Fruit fly (Drosophila melanogaster) whole organism, larva: ENCODE results near the gene CG5715.
A peak's percentile ranks its signal among the peaks of the same experiment; 100 is the strongest.

Experiments used
- noc ChIP-seq: fragments of 200-800 bp; sonication (Bioruptor generic); optimal IDR thresholded peaks from 3 replicates; lab custom pipeline; 2019; ENCODE audit warnings: missing biosample characterization, mild to moderate bottlenecking, missing genetic modification characterization, moderate library complexity

CG5715 gene

dm6 chr3R:24295556-24296465 is 1.6 kb upstream of the CG5715 start:
- TF ChIP-seq noc: peak; percentile 84

dm6 chr3R:24294784-24295555 is 771 bp upstream of the CG5715 start, which contains the start of gene crb:
crb (plus strand) TSS chr3R:24295078.
- TF ChIP-seq noc: no peak

dm6 chr3R:24293171-24293570 is 1.0 kb downstream of the CG5715 start:
- no peak for TF ChIP-seq noc

- TF ChIP-seq noc: peak; percentile 50
These were observed 4.3 kb downstream of the CG5715 start, which contains the start of the genes CG34290 and Uck for dm6 chr3R:24289768-24290349. CG34290 (minus strand) TSS chr3R:24289818. Uck (plus strand) TSS chr3R:24290172.

DNA sequence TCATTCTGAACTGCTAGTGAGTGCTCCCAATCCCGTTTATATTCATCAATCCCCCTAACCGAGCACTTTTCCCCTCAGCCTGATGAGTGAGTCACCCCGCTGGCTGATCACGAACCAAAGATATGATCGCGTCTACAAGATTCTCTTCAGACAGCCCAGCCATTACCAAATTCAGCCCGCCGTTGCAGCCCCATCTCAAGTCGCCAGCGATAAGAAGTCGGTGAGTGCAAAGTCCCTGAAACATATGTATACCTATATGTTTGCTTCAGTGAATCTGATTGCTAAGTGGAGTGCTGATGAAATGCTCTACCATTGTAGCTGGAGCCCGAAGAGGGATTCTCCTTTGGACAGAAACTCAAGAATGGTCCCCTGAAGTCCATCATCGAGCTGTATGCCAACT is 7.0 kb downstream of the CG5715 start:
- no peak for TF ChIP-seq noc

dm6 chr3R:24285423-24285822 is 8.8 kb downstream of the CG5715 start:
- TF ChIP-seq noc: no peak

- TF ChIP-seq noc: no peak
These were observed 10.0 kb downstream of the CG5715 start for dm6 chr3R:24284164-24284563.

- no peak for TF ChIP-seq noc
These were observed 10.6 kb downstream of the CG5715 start, which contains the start of gene CG6356 for dm6 chr3R:24283582-24284085. CG6356 (plus strand) TSS chr3R:24283955.

- TF ChIP-seq noc: no peak
These were observed 11.5 kb downstream of the CG5715 start for dm6 chr3R:24282567-24283324.

DNA sequence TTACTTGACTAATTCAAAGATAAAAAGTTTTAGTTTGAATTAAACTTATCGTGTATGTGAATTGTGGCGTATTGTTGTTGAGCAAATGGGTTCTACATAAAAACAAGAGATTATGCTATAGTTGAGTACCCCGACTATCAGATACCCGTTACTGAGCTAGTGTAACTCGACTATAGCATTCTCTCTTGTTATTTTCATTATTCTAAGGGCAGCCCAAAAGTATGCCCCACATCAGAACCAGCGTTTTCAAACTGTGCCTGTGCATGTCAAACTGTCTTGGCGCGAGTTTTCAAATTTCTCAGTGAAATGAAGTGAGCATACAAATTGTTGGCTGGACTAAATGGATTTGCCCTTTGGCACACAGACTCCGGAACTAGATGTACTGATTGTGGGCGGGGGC is 14.9 kb downstream of the CG5715 start, which contains the start of gene shps:
Gene shps (plus strand): TSS at position 282 of the 400 bp plus-strand sequence.
- TF ChIP-seq noc: no peak

DNA sequence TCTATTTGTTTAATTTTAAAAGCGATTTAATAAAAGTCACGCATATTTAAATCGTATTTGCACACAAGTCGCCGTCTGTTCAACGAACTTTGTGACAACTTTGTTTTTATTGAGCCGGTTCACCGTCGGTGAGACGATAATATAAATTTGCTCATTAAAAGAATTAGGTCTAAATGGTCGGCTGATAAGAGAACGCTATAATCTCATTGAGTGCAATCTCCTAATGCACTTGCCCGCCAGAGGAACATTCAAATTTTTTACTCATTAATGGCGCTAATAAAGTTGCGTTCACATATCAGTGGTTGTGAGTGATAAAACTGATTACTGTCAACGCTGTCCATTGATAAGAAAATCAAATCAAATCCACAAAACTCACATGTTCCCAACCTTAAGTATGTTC is 15.5 kb downstream of the CG5715 start:
- TF ChIP-seq noc: no peak

DNA sequence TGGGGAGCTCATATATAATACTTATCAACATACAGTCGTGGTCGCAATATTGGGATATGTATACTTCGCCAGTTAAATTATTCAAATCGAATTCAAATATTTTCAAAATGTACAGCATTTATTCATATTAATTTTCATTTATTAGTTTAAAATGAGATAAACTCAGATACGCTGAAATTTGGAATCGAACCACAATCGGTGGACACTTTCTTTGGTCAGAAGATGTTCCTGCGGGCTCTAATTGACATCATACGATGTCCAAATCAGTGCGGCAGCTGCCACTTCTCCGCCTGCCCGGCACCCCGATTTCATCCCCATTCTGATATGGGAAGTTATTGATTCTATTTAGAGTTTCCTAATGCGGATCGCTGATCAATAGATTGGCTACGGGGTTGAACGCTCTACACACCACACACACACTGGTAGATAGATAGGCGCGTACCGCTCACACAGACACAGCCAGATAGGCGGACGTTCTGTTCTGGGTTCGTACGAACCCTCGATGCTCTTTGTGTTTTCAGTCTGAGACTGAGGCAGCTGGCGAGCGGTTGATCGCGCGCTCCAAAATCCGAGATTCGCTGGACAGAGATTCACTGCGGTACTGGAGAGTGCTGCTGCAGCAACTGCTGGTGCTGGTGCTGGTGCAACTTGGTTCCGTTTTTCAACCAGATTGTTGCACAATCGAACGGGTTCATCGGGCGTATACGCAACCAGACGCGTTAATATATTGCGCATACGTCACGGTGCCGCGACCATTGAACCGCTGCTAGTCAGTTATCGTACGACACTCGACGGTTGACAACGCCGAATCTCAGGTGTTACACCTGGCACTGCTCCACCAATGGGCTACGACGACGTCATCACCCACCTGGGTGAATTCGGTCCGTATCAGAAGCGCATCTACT is 17.8 kb downstream of the CG5715 start, which contains the start of gene Orct:
Gene Orct (plus strand): TSS at position 157 of the 905 bp plus-strand sequence.
- TF ChIP-seq noc: peak; percentile 96

dm6 chr3R:24275463-24275862 is 18.7 kb downstream of the CG5715 start:
- TF ChIP-seq noc: no peak

DNA sequence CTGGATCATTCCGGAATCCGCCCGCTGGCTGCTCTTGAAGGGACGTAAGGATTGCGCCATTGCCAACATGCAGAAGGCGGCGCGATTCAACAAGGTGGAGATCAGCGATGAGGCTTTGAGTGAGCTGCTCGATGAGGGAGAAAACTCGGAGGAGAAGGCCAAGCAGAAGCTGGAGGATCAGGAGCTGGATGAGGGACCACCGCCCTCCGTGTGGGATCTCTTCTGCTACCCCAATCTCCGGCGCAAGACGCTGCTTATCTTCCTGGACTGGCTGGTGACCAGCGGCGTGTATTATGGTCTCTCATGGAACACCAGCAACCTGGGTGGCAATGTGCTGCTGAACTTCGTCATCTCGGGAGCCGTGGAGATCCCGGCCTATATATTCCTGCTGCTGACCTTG is 20.0 kb downstream of the CG5715 start:
- no peak for TF ChIP-seq noc
